Fruit fly (Drosophila melanogaster) whole organism, embryonic: ENCODE data around the gene Tlk.

Experiments
- BEAF-32 ChIP-seq: fragments of 200-800 bp; sonication (Bioruptor generic); optimal IDR thresholded peaks from 3 replicates; lab custom pipeline; 2017; ENCODE audit warnings: missing biosample characterization, missing genetic modification characterization, mild to moderate bottlenecking, moderate library complexity, missing genetic modification reagents
- CG10267 ChIP-seq: fragments of 200-800 bp; sonication (Bioruptor generic); optimal IDR thresholded peaks from 2 replicates; lab custom pipeline; 2018; ENCODE audit warnings: missing biosample characterization, mild to moderate bottlenecking, missing genetic modification characterization, moderate library complexity
- CG10274 ChIP-seq: fragments of 200-800 bp; sonication (Bioruptor generic); optimal IDR thresholded peaks from 3 replicates; lab custom pipeline; 2017; ENCODE audit warnings: missing biosample characterization, mild to moderate bottlenecking, missing genetic modification characterization
- CG12659 ChIP-seq: fragments of 200-800 bp; sonication (Bioruptor generic); optimal IDR thresholded peaks from 3 replicates; lab custom pipeline; 2017; ENCODE audit warnings: mild to moderate bottlenecking, missing biosample characterization, missing genetic modification reagents, missing genetic modification characterization
- CG13287 ChIP-seq: fragments of 200-800 bp; sonication (Bioruptor generic); IDR thresholded peaks from 2 replicates; pipeline ENCODE4 v1.3.6; 2022; ENCODE audit warnings: missing biosample characterization, missing genetic modification characterization; ENCODE audit not compliant: partially characterized antibody
- CG14710 ChIP-seq: fragments of 200-800 bp; sonication (Bioruptor generic); optimal IDR thresholded peaks from 3 replicates; lab custom pipeline; 2019; ENCODE audit warnings: missing biosample characterization, mild to moderate bottlenecking, missing genetic modification characterization, moderate library complexity
- CG15514 ChIP-seq: fragments of 200-800 bp; sonication (Bioruptor generic); optimal IDR thresholded peaks from 3 replicates; lab custom pipeline; 2017; ENCODE audit warnings: missing biosample characterization, missing genetic modification characterization, mild to moderate bottlenecking, moderate library complexity, missing genetic modification reagents
- CG16813 ChIP-seq: fragments of 200-800 bp; sonication (Bioruptor generic); IDR thresholded peaks from 3 replicates; pipeline ENCODE4 v1.3.6; 2022; ENCODE audit warnings: missing biosample characterization, missing genetic modification characterization; ENCODE audit not compliant: partially characterized antibody
- CG17359 ChIP-seq: fragments of 200-800 bp; sonication (Bioruptor generic); optimal IDR thresholded peaks from 3 replicates; lab custom pipeline; 2018; ENCODE audit warnings: missing biosample characterization, mild to moderate bottlenecking, missing genetic modification characterization, moderate library complexity
- CG2120 ChIP-seq: fragments of 200-800 bp; sonication (Bioruptor generic); optimal IDR thresholded peaks from 3 replicates; lab custom pipeline; 2016; ENCODE audit warnings: missing biosample characterization, missing genetic modification characterization
- CG2678 ChIP-seq: fragments of 200-800 bp; sonication (Bioruptor generic); optimal IDR thresholded peaks from 3 replicates; lab custom pipeline; 2019; ENCODE audit warnings: missing biosample characterization, mild to moderate bottlenecking, missing genetic modification characterization, moderate library complexity
- CG32767 ChIP-seq: fragments of 200-800 bp; sonication (Bioruptor generic); IDR thresholded peaks from 2 replicates; pipeline ENCODE4 v1.3.6; 2022; ENCODE audit warnings: missing biosample characterization, missing genetic modification characterization
- CG34224 ChIP-seq: fragments of 200-800 bp; sonication (Bioruptor generic); IDR thresholded peaks from 3 replicates; pipeline ENCODE4 v1.3.6; 2022; ENCODE audit warnings: missing biosample characterization, missing genetic modification characterization; ENCODE audit not compliant: partially characterized antibody
- CG4360 ChIP-seq: fragments of 200-800 bp; sonication (Bioruptor generic); IDR thresholded peaks from 2 replicates; pipeline ENCODE4 v1.3.6; 2022; ENCODE audit warnings: missing biosample characterization, missing genetic modification characterization
- CG5953 ChIP-seq: fragments of 200-800 bp; sonication (Bioruptor generic); IDR thresholded peaks from 2 replicates; pipeline ENCODE4 v1.3.6; 2022; ENCODE audit warnings: missing biosample characterization, missing genetic modification characterization
- CG7556 ChIP-seq: fragments of 200-800 bp; sonication (Bioruptor generic); optimal IDR thresholded peaks from 2 replicates; lab custom pipeline; 2017; ENCODE audit warnings: missing biosample characterization, mild to moderate bottlenecking, missing genetic modification characterization
- CG8089 ChIP-seq: fragments of 200-800 bp; sonication (Bioruptor generic); optimal IDR thresholded peaks from 3 replicates; lab custom pipeline; 2016; ENCODE audit warnings: missing biosample characterization, missing genetic modification characterization
- CG9437 ChIP-seq: fragments of 200-800 bp; sonication (Bioruptor generic); optimal IDR thresholded peaks from 2 replicates; lab custom pipeline; 2018; ENCODE audit warnings: missing biosample characterization, mild to moderate bottlenecking, missing genetic modification characterization
- CG9797 ChIP-seq: fragments of 200-800 bp; sonication (Bioruptor generic); optimal IDR thresholded peaks from 3 replicates; lab custom pipeline; 2018; ENCODE audit warnings: missing biosample characterization, mild to moderate bottlenecking, missing genetic modification characterization
- CHES-1-like ChIP-seq: fragments of 200-800 bp; sonication (Bioruptor generic); optimal IDR thresholded peaks from 2 replicates; lab custom pipeline; 2016; ENCODE audit warnings: missing biosample characterization, missing genetic modification characterization
- Camta ChIP-seq: fragments of 200-800 bp; sonication (Bioruptor generic); optimal IDR thresholded peaks from 2 replicates; lab custom pipeline; 2016; ENCODE audit warnings: missing biosample characterization, missing genetic modification characterization
- CrebB ChIP-seq: fragments of 200-800 bp; sonication (Bioruptor generic); optimal IDR thresholded peaks from 3 replicates; lab custom pipeline; 2018; ENCODE audit warnings: missing biosample characterization, mild to moderate bottlenecking, missing genetic modification characterization
- D19A ChIP-seq: fragments of 200-800 bp; optimal IDR thresholded peaks from 3 replicates; lab custom pipeline; 2019; ENCODE audit warnings: missing biosample characterization, mild to moderate bottlenecking, missing genetic modification characterization, moderate library complexity
- GATAe ChIP-seq: fragments of 200-800 bp; sonication (Bioruptor generic); conservative IDR thresholded peaks from 2 replicates; pipeline ENCODE4 v1.3.6; 2022; ENCODE audit warnings: missing biosample characterization, missing genetic modification characterization
- Gug ChIP-seq: fragments of 200-800 bp; sonication (Bioruptor generic); IDR thresholded peaks from 4 replicates; pipeline ENCODE4 v1.3.6; 2022; ENCODE audit warnings: missing biosample characterization, missing genetic modification characterization
- HLH4C ChIP-seq: fragments of 200-800 bp; sonication (Bioruptor generic); IDR thresholded peaks from 3 replicates; pipeline ENCODE4 v1.3.6; 2022; ENCODE audit warnings: missing biosample characterization, missing genetic modification characterization; ENCODE audit not compliant: partially characterized antibody
- HLHmδ ChIP-seq: fragments of 200-800 bp; sonication (Bioruptor generic); optimal IDR thresholded peaks from 2 replicates; lab custom pipeline; 2018; ENCODE audit warnings: missing biosample characterization, mild to moderate bottlenecking, missing genetic modification characterization, moderate library complexity
- Hr51 ChIP-seq, 2 experiments: fragments of 200-800 bp; sonication (Bioruptor generic); optimal IDR thresholded peaks; 2 replicates in 1 of 2; 3 replicates in 1 of 2; lab custom pipeline; 2016 to 2018; ENCODE audit warnings: missing biosample characterization in 2 of 2, missing genetic modification characterization in 2 of 2, mild to moderate bottlenecking in 1 of 2, moderate library complexity in 1 of 2
- Myb ChIP-seq: fragments of 200-800 bp; sonication (Bioruptor generic); optimal IDR thresholded peaks from 2 replicates; lab custom pipeline; 2016; ENCODE audit warnings: missing biosample characterization, missing genetic modification characterization
- Pdp1 ChIP-seq, 2 experiments: fragments of 200-800 bp; sonication (Bioruptor generic); optimal IDR thresholded peaks; 3 replicates each; lab custom pipeline; 2016; ENCODE audit warnings: missing biosample characterization in 2 of 2, missing genetic modification characterization in 2 of 2, mild to moderate bottlenecking in 1 of 2, moderate library complexity in 1 of 2
- Sin3A ChIP-seq: fragments of >200 bp; optimal IDR thresholded peaks from 2 replicates; lab custom pipeline; 2018
- Sox100B ChIP-seq: fragments of 200-800 bp; sonication (Bioruptor generic); optimal IDR thresholded peaks from 3 replicates; lab custom pipeline; 2018; ENCODE audit warnings: missing biosample characterization, mild to moderate bottlenecking, missing genetic modification characterization
- bbx ChIP-seq: fragments of 200-800 bp; sonication (Bioruptor generic); IDR thresholded peaks from 2 replicates; pipeline ENCODE4 v1.3.6; 2022; ENCODE audit warnings: missing biosample characterization, missing genetic modification characterization; ENCODE audit not compliant: partially characterized antibody
- cwo ChIP-seq: fragments of 200-800 bp; sonication (Bioruptor generic); optimal IDR thresholded peaks from 3 replicates; lab custom pipeline; 2017; ENCODE audit warnings: missing biosample characterization, missing genetic modification characterization, mild to moderate bottlenecking, moderate library complexity, missing genetic modification reagents
- gem ChIP-seq: fragments of 200-800 bp; sonication (Bioruptor generic); optimal IDR thresholded peaks from 2 replicates; lab custom pipeline; 2019; ENCODE audit warnings: missing biosample characterization, mild to moderate bottlenecking, missing genetic modification characterization, moderate library complexity
- her ChIP-seq: fragments of 200-800 bp; sonication (Bioruptor generic); optimal IDR thresholded peaks from 2 replicates; lab custom pipeline; 2016; ENCODE audit warnings: missing biosample characterization, missing genetic modification characterization
- inv ChIP-seq: fragments of 200-800 bp; sonication (Bioruptor generic); IDR thresholded peaks from 2 replicates; pipeline ENCODE4 v1.3.6; 2022; ENCODE audit warnings: missing biosample characterization, missing genetic modification characterization; ENCODE audit not compliant: partially characterized antibody
- lilli ChIP-seq: fragments of 200-800 bp; sonication (Bioruptor generic); optimal IDR thresholded peaks from 3 replicates; lab custom pipeline; 2016; ENCODE audit warnings: missing biosample characterization, missing genetic modification characterization
- nerfin-1 ChIP-seq: fragments of 200-800 bp; sonication (Bioruptor generic); optimal IDR thresholded peaks from 3 replicates; lab custom pipeline; 2019; ENCODE audit warnings: missing biosample characterization, mild to moderate bottlenecking, missing genetic modification characterization, moderate library complexity
- onecut ChIP-seq: fragments of 200-800 bp; sonication (Bioruptor generic); IDR thresholded peaks from 2 replicates; pipeline ENCODE4 v1.3.6; 2022; ENCODE audit warnings: missing biosample characterization, missing genetic modification characterization
- prd ChIP-seq, 3 experiments: fragments of >200 bp in 2 of 3; fragments of 200-800 bp in 1 of 3; sonication (Bioruptor generic) in 1 of 3; optimal IDR thresholded peaks in 2 of 3; IDR thresholded peaks in 1 of 3; 2 replicates in 2 of 3; 3 replicates in 1 of 3; pipeline versions ENCODE4 v1.3.6 to Lab custom; 2017 to 2022; ENCODE audit warnings: missing biosample characterization in 1 of 3, missing genetic modification characterization in 1 of 3
- pzg ChIP-seq: fragments of 200-800 bp; sonication (Bioruptor generic); optimal IDR thresholded peaks from 3 replicates; lab custom pipeline; 2018; ENCODE audit warnings: missing biosample characterization, mild to moderate bottlenecking, missing genetic modification characterization, moderate library complexity
- sens ChIP-seq: fragments of 200-800 bp; sonication (Bioruptor generic); peaks from one replicate; lab custom pipeline; 2016; ENCODE audit warnings: missing biosample characterization, missing genetic modification characterization
- sna ChIP-seq: fragments of 200-800 bp; sonication (Bioruptor generic); IDR thresholded peaks from 2 replicates; pipeline ENCODE4 v1.3.6; 2022; ENCODE audit warnings: missing biosample characterization, missing genetic modification characterization; ENCODE audit not compliant: partially characterized antibody
- stwl ChIP-seq: fragments of 200-800 bp; sonication (Bioruptor generic); optimal IDR thresholded peaks from 3 replicates; lab custom pipeline; 2018; ENCODE audit warnings: missing biosample characterization, mild to moderate bottlenecking, missing genetic modification characterization, moderate library complexity
- unpg ChIP-seq: fragments of 200-800 bp; sonication (Bioruptor generic); optimal IDR thresholded peaks from 3 replicates; lab custom pipeline; 2018; ENCODE audit warnings: missing biosample characterization, mild to moderate bottlenecking, missing genetic modification characterization, moderate library complexity
- wor ChIP-seq: fragments of 200-800 bp; sonication (Bioruptor generic); IDR thresholded peaks from 2 replicates; pipeline ENCODE4 v1.3.6; 2022; ENCODE audit warnings: missing biosample characterization, missing genetic modification characterization

The Tlk gene

DNA sequence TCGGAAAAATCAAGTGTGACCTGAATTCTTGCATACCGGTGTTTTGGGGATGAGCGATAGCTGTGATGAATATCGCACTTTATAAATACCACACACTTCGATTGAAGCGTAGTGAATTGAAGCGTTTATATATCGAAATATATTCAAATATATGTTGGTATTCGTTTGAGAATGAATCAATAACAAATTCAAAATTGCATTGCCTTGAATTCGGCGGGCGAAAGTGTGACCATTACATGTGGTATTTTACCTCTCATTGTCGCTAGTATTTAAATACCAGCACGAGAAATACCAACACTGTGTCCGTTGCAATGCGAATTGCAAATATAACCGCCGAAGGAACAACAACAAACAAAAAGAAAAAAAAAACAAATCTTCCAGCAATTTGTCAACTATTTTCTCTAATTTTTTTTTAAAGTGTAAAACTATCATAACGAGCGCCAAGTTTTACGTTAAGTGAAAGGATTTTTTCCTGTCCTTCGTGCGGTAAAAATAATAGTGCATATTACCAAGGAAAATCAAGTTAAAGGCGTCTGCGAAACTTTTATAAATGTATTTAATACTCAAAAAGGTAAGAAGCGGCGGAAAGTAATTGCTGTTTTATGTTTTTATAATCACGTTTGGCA, 48.2 kb upstream of the Tlk start, which contains the start of the genes Parg and Mnt (continued):
- TF ChIP-seq D19A (tag; lab: Kevin White, UChicago) (peak; percentile 18), CG14710 (tag; lab: Kevin White, UChicago) (peak; percentile 39), Pdp1 (GFP tag; optimal IDR thresholded peaks at IDR 0.05; lab: Kevin White, UChicago) (no peak), stwl (peak; percentile 78), lilli (GFP tag; lab: Kevin White, UChicago) (peak; percentile 3), CG12659 (GFP tag; lab: Kevin White, UChicago) (peak; percentile 59), sna (GFP tag; lab: Robert Waterston, UW) (peak; percentile 66), her (no peak), bbx (GFP tag; lab: Robert Waterston, UW) (peak; percentile 55), Gug (GFP tag; lab: Robert Waterston, UW) (no peak), Myb (GFP tag; lab: Kevin White, UChicago) (peak; percentile 67), gem (tag; lab: Kevin White, UChicago) (peak; percentile 28), CG15514 (GFP tag; lab: Kevin White, UChicago) (peak; percentile 20), HLH4C (GFP tag; lab: Robert Waterston, UW) (peak; percentile 45; the same call in 1 of the 3 replicates), inv (GFP tag; lab: Robert Waterston, UW) (peak; percentile 67), CG5953 (no peak), Sox100B (peak; percentile 18), CG2678 (tag; lab: Kevin White, UChicago) (peak; percentile 12), CG9437 (GFP tag; lab: Kevin White, UChicago) (peak; percentile 70), prd (optimal IDR thresholded peaks at IDR 0.05; lab: Kevin White, UChicago) (no peak), prd (GFP tag; IDR thresholded peaks at IDR 0.05; lab: Robert Waterston, UW) (no peak), CrebB (tag; lab: Kevin White, UChicago) (no peak), Sin3A (lab: Kevin White, UChicago) (peak; percentile 84), onecut (GFP tag; lab: Robert Waterston, UW) (peak; percentile 32; the same call in 1 of the 2 replicates), unpg (GFP tag; lab: Kevin White, UChicago) (no peak), CG13287 (GFP tag; lab: Robert Waterston, UW) (peak; percentile 71), CG17359 (tag; lab: Kevin White, UChicago) (peak; percentile 42), nerfin-1 (tag; lab: Kevin White, UChicago) (no peak), cwo (GFP tag; lab: Kevin White, UChicago) (no peak), Hr51 (GFP tag; optimal IDR thresholded peaks at IDR 0.05; lab: Kevin White, UChicago) (peak in 1 of 2 experiments; percentile 36), CG34224 (GFP tag; lab: Robert Waterston, UW) (peak; percentile 61; the same call in 2 of the 3 replicates), Camta (GFP tag; lab: Kevin White, UChicago) (peak; percentile 4), CG10267 (tag; lab: Kevin White, UChicago) (peak; percentile 3), pzg (GFP tag; lab: Kevin White, UChicago) (peak; percentile 83), CG16813 (GFP tag; lab: Robert Waterston, UW) (peak; percentile 65), CHES-1-like (GFP tag; lab: Kevin White, UChicago) (no peak), CG9797 (peak; percentile 92), CG2120 (GFP tag; lab: Kevin White, UChicago) (peak; percentile 12), BEAF-32 (peak; percentile 80), wor (GFP tag; lab: Robert Waterston, UW) (no peak), CG10274 (GFP tag; lab: Kevin White, UChicago) (no peak), CG7556 (GFP tag; lab: Kevin White, UChicago) (peak; percentile 14), HLHmδ (no peak), CG4360 (peak; percentile 76), CG8089 (GFP tag; lab: Kevin White, UChicago) (no peak), sens (GFP tag; lab: Kevin White, UChicago) (peak; percentile 85), CG32767 (no peak), GATAe (no peak)
